Fruit fly (Drosophila melanogaster): ENCODE measurements around the gene CG6788.
A peak's percentile ranks its signal among the peaks of the same experiment; 100 is the strongest.

CG6788 gene

DNA sequence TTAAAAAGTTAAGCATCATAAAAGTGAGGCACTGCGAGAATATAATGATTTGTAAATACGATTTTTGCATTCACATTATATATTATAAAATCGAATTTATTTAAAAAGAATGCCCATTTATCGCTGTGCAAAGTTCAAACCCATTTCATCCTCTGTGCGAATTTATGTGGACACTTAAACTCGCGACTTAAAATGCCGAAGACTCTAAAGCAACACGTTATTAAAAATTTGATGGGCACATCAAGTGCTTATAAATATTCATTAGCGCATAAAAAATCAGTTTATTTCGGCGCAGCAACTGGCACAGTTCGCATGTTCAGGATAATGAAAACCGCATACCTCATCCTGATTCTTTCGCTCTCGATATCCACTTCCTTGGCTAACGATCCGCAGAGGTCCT, at the start of gene CG6788:
Gene CG6788, plus strand, starts transcription at position 301 of the 400 bp plus-strand sequence.
- TF ChIP-seq insv (optimal IDR thresholded peaks at IDR 0.05) (no peak), ttk (optimal IDR thresholded peaks at IDR 0.05) (no peak), Myc (optimal IDR thresholded peaks at IDR 0.05) (no peak), Sin3A (optimal IDR thresholded peaks at IDR 0.05) (no peak), psq (optimal IDR thresholded peaks at IDR 0.05) (no peak), h (optimal IDR thresholded peaks at IDR 0.05) (no peak)

DNA sequence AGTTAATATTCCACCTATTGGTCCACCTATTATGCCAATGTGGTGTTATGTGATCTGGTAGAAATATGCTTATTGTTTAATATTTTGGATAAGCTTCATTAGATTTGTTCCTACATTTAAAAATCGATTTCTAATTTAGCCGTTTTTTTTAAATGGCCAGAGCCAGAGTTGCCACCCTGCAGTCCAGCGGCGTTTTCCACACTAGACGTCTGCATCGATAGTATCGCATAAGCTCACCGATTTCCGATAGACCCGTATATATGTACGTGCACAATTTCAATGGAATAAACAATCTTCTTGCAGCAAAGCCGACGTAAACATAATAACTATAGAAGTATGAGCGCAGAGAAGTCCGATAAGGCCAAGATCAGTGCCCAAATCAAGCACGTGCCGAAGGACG, 46.1 kb upstream of the CG6788 start, which contains the start of gene Taf9:
Gene Taf9, plus strand, starts transcription at position 239 of the 400 bp plus-strand sequence.
- no peak for TF ChIP-seq Sin3A (optimal IDR thresholded peaks at IDR 0.05)
- no peak for TF ChIP-seq Myc (optimal IDR thresholded peaks at IDR 0.05)
- TF ChIP-seq psq (optimal IDR thresholded peaks at IDR 0.05): no peak
- TF ChIP-seq ttk (optimal IDR thresholded peaks at IDR 0.05): no peak
- no peak for TF ChIP-seq h (optimal IDR thresholded peaks at IDR 0.05)
- no peak for TF ChIP-seq insv (optimal IDR thresholded peaks at IDR 0.05)

DNA sequence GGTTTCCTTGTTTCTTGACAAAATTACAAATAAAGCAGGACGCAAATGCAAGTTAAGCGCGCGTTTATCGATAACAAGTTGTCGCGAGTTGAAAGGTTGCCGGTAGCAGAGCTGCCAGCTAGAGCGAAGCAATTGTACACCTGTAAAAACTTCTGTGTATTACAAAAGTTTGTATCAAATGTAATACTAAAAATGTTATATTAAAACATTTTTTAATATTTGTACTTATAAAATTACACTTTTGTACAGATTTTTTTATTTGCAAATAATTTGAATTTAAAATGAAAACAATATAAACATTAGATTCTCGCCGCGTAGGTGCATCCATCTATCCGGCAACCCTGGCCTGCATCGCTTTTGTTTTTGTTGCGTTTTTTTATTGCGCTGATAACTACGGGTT, 43.4 kb upstream of the CG6788 start, which contains the start of the genes CG8142 and Ucp4A:
Gene CG8142, minus strand, starts transcription at position 82 of the 400 bp plus-strand sequence.
Gene Ucp4A, plus strand, starts transcription at position 327 of the 400 bp plus-strand sequence.
- no peak for TF ChIP-seq psq (optimal IDR thresholded peaks at IDR 0.05)
- no peak for TF ChIP-seq h (optimal IDR thresholded peaks at IDR 0.05)
- no peak for TF ChIP-seq ttk (optimal IDR thresholded peaks at IDR 0.05)
- no peak for TF ChIP-seq Sin3A (optimal IDR thresholded peaks at IDR 0.05)
- TF ChIP-seq insv (optimal IDR thresholded peaks at IDR 0.05): no peak
- no peak for TF ChIP-seq Myc (optimal IDR thresholded peaks at IDR 0.05)

DNA sequence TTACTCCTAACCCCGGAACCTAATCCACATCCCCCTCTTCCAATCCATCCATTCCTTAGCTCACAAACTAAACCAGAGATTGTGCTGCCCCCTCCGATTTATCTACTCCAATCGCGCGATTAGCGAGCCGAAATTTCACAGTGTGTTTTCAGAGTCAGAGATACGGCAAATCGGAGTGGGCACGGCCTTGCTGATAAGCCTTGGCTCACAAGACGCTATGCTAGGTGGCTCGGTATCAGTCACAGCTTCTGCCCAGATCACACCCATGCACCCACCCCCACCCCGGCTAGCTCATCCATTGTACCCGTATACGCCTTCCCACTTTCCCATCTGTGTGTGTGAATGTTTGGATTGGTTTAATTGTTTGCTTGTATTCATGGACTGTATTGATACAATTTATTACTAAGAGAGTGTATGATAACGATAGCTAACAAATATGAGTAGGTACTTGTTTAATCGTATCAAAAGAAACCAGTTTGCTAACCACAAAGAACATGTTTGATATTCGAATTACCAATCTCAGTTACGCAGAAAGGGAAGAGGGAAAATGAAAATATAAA, 42.1 kb upstream of the CG6788 start:
- TF ChIP-seq Sin3A (optimal IDR thresholded peaks at IDR 0.05) (no peak), h (optimal IDR thresholded peaks at IDR 0.05) (no peak), ttk (optimal IDR thresholded peaks at IDR 0.05) (no peak), psq (optimal IDR thresholded peaks at IDR 0.05) (no peak), Myc (optimal IDR thresholded peaks at IDR 0.05) (no peak)

- peak; percentile 22 for TF ChIP-seq h (optimal IDR thresholded peaks at IDR 0.05)
- TF ChIP-seq psq (optimal IDR thresholded peaks at IDR 0.05): no peak
Measured at dm6 chrX:17850179-17850578, 37.8 kb upstream of the CG6788 start, which contains the start of the genes CG15814 and Spt7. Gene CG15814, minus strand, starts transcription at chrX:17850342. Gene Spt7, plus strand, starts transcription at chrX:17850460.

dm6 chrX:17852457-17852856, 35.5 kb upstream of the CG6788 start, which contains the start of gene CG32554:
Gene CG32554, minus strand, starts transcription at chrX:17852685.
- TF ChIP-seq Myc (optimal IDR thresholded peaks at IDR 0.05) (no peak), psq (optimal IDR thresholded peaks at IDR 0.05) (no peak), insv (optimal IDR thresholded peaks at IDR 0.05) (no peak), h (optimal IDR thresholded peaks at IDR 0.05) (no peak), Sin3A (optimal IDR thresholded peaks at IDR 0.05) (no peak), ttk (optimal IDR thresholded peaks at IDR 0.05) (no peak)

- TF ChIP-seq Myc (optimal IDR thresholded peaks at IDR 0.05) (no peak), insv (optimal IDR thresholded peaks at IDR 0.05) (no peak), Sin3A (optimal IDR thresholded peaks at IDR 0.05) (no peak), h (optimal IDR thresholded peaks at IDR 0.05) (no peak)
Measured at dm6 chrX:17856029-17856428, 31.9 kb upstream of the CG6788 start, which contains the start of gene Mco4. Gene Mco4, minus strand, starts transcription at chrX:17856129.

dm6 chrX:17856458-17857277, 31.3 kb upstream of the CG6788 start, which contains the start of gene Srx:
Gene Srx, plus strand, starts transcription at chrX:17856974.
- TF ChIP-seq Sin3A (optimal IDR thresholded peaks at IDR 0.05) (no peak), Myc (optimal IDR thresholded peaks at IDR 0.05) (no peak), ttk (optimal IDR thresholded peaks at IDR 0.05) (no peak), insv (optimal IDR thresholded peaks at IDR 0.05) (no peak), h (optimal IDR thresholded peaks at IDR 0.05) (no peak), psq (optimal IDR thresholded peaks at IDR 0.05) (no peak)

DNA sequence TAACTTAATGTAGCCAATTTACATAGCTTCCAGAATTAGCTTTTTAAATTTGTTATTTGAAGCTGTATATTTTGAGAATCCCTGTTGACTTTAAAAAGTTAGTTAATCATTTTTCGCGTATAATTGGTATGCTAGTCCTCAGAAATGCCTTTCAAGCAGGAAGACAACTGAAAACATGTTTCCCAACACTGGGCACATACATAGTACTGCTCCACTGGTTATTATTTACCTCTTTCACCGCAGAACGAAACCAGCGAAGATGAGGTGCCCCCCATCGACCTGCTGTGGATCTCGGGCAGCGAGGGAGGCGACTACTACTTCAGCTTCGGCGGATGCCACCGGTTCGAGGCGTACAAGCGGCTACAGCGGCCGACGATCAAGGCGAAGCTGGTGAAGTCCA, 30.2 kb upstream of the CG6788 start:
- TF ChIP-seq h (optimal IDR thresholded peaks at IDR 0.05) (no peak), Sin3A (optimal IDR thresholded peaks at IDR 0.05) (no peak), Myc (optimal IDR thresholded peaks at IDR 0.05) (no peak), ttk (optimal IDR thresholded peaks at IDR 0.05) (no peak), psq (optimal IDR thresholded peaks at IDR 0.05) (no peak), insv (optimal IDR thresholded peaks at IDR 0.05) (no peak)

DNA sequence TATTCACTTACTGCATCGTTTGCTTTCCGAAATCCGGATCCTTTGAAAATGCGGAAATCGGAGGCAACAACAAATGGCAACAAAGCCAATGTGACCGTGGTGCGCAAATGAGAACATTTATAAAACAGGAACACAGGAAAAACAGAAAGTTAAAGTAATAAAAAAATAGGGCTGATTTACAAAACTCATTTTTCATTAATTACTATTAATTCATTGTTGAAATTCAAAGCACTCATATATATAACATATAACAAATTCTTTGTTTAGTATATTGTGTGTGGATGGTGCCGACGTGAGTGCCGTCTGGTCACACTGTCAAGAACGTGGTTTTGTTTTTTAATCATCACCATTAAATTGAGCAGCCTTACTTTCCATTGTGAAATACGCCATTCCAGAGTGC, 27.3 kb upstream of the CG6788 start, which contains the start of the genes Arp8 and CG6769:
Gene Arp8, minus strand, starts transcription at position 90 of the 400 bp plus-strand sequence.
Gene CG6769, plus strand, starts transcription at position 292 of the 400 bp plus-strand sequence.
- TF ChIP-seq insv (optimal IDR thresholded peaks at IDR 0.05): no peak
- TF ChIP-seq h (optimal IDR thresholded peaks at IDR 0.05): no peak
- TF ChIP-seq Myc (optimal IDR thresholded peaks at IDR 0.05): no peak
- TF ChIP-seq Sin3A (optimal IDR thresholded peaks at IDR 0.05): no peak
- no peak for TF ChIP-seq ttk (optimal IDR thresholded peaks at IDR 0.05)
- no peak for TF ChIP-seq psq (optimal IDR thresholded peaks at IDR 0.05)

DNA sequence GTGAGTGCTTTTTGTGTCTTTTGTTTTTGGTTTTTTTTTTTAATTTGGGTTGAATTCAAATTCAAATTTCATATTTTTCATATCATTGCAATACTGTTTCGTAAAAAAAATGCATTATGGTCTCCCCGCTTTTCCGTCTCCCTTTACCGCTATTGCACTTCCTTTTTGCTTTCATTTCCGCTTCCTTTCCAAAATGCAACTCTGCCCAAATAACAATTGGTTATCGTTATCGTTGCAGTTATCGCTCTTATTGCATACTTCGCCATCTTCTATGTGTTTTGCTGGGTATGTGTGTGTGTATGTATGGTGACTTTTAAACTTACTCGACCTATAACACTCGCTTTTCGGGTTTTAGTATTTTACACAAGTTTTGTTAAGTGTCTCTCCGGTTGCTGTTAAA, 22.9 kb upstream of the CG6788 start:
- no peak for TF ChIP-seq insv (optimal IDR thresholded peaks at IDR 0.05)
- TF ChIP-seq ttk (optimal IDR thresholded peaks at IDR 0.05): no peak
- no peak for TF ChIP-seq Sin3A (optimal IDR thresholded peaks at IDR 0.05)
- TF ChIP-seq h (optimal IDR thresholded peaks at IDR 0.05): no peak
- no peak for TF ChIP-seq Myc (optimal IDR thresholded peaks at IDR 0.05)
- no peak for TF ChIP-seq psq (optimal IDR thresholded peaks at IDR 0.05)

All from Kc167 (cell line).